Worm (Caenorhabditis elegans): ENCODE data around the gene ptb-1.

The ptb-1 gene

DNA sequence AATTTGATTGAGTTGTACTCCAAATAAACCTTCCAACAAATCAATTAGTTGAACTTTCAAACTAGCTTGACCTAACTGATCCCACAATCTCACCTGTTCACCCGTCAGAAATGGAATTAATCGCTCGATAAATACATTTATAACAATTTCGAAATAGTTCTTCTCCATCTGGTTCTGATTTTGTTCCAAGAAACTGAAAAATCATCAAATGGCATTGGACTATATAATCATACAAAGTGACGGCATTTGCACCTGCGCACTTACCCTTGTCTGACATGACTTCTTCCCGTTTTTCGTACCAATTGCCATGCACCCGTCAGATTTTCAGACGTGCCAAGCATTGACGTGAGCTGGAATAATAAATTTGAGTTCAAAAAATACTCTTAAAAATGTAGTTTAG is 55.3 kb downstream of the ptb-1 start:
- no peak for TF ChIP-seq sox-4 (tag; optimal IDR thresholded peaks at IDR 0.05)
- peak; percentile 3 for TF ChIP-seq swsn-7 (tag; optimal IDR thresholded peaks at IDR 0.05)
- TF ChIP-seq hlh-4 (tag; optimal IDR thresholded peaks at IDR 0.05) = peak; percentile 72
- TF ChIP-seq fkh-8 (tag; optimal IDR thresholded peaks at IDR 0.05) = peak; percentile 83
- peak; percentile 63 for TF ChIP-seq nhr-71 (tag; optimal IDR thresholded peaks at IDR 0.05)
- peak; percentile 53 for TF ChIP-seq nhr-47 (tag; optimal IDR thresholded peaks at IDR 0.05)
- TF ChIP-seq fos-1 (tag; optimal IDR thresholded peaks at IDR 0.05) = no peak

DNA sequence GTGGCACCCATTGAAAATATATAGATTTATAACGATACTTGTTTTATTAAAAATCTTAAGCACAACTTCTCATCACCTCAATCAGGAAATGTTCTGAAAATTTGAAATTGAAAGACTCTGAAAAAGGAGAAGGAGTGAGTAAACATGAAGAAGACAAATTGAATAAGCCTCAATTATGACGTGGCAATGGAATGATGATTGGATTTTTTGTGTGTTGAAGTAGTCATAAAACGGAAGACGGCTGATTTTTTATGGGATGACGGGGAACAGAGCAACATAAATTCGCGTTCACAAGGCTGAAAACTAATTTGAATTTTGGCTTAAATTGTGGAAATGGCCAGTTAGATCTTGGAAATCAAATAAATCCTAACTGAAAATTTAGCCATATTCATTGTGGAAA is 56.1 kb downstream of the ptb-1 start, which contains the start of gene glb-12:
Gene glb-12 (minus strand): TSS at position 101 of the 400 bp plus-strand sequence.
- no peak for TF ChIP-seq rnt-1 (tag; optimal IDR thresholded peaks at IDR 0.05)
- TF ChIP-seq ces-1 (GFP tag; optimal IDR thresholded peaks at IDR 0.05) = no peak
- no peak for TF ChIP-seq xbp-1 (tag; optimal IDR thresholded peaks at IDR 0.05)
- TF ChIP-seq nhr-77 (tag; optimal IDR thresholded peaks at IDR 0.05) = no peak
- no peak for TF ChIP-seq pag-3 (tag; optimal IDR thresholded peaks at IDR 0.05; ENCODE audit: borderline replicate concordance, insufficient read depth)
- TF ChIP-seq ceh-88 (GFP tag; IDR thresholded peaks at IDR 0.05) = no peak
- no peak for TF ChIP-seq zip-4 (GFP tag; optimal IDR thresholded peaks at IDR 0.05)
- TF ChIP-seq ceh-90 (tag; optimal IDR thresholded peaks at IDR 0.05) = no peak
- no peak for TF ChIP-seq hpl-2 (GFP tag; optimal IDR thresholded peaks at IDR 0.05)
- no peak for TF ChIP-seq fos-1 (tag; optimal IDR thresholded peaks at IDR 0.05)
- no peak for TF ChIP-seq C04F5.9 (tag; optimal IDR thresholded peaks at IDR 0.05)
- TF ChIP-seq egl-27 (tag; optimal IDR thresholded peaks at IDR 0.05) = no peak
- TF ChIP-seq grh-1 (GFP tag; IDR thresholded peaks at IDR 0.05) = no peak
- TF ChIP-seq snpc-4 (tag; optimal IDR thresholded peaks at IDR 0.05) = no peak
- TF ChIP-seq irx-1 (tag; optimal IDR thresholded peaks at IDR 0.05) = no peak
- TF ChIP-seq ceh-63 (GFP tag; optimal IDR thresholded peaks at IDR 0.05) = no peak
- no peak for TF ChIP-seq mef-2 (tag; optimal IDR thresholded peaks at IDR 0.05)
- TF ChIP-seq mab-9 (GFP tag; IDR thresholded peaks at IDR 0.05) = no peak
- TF ChIP-seq lir-3 (tag; optimal IDR thresholded peaks at IDR 0.05; ENCODE audit: poor library complexity) = no peak
- TF ChIP-seq aly-2 (tag; optimal IDR thresholded peaks at IDR 0.05) = no peak

DNA sequence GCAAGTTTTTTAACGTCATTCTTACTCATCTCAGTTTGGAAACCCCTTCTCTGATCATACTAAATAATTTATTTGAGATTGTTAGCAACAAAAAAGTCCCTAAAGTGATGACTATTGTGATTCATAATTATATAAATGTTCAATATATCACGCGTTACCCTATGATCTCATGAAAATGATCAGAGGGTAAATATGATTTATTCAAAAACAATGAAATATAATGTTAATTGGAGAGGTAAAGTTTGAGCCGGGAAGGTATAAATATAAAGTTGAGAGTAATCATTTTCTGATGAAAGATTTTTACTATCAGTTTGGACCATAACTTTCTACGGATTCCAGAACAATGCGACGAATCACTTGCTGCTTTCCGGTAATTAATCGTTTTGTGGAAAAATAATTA is 61.7 kb downstream of the ptb-1 start, which contains the start of gene C52A11.3:
Gene C52A11.3 (plus strand): TSS at position 301 of the 400 bp plus-strand sequence.
- TF ChIP-seq ceh-8 (GFP tag; optimal IDR thresholded peaks at IDR 0.05) (peak; percentile 68), nhr-77 (tag; optimal IDR thresholded peaks at IDR 0.05) (no peak)
